Worm (Caenorhabditis elegans) whole organism, midembryonic: ENCODE results near the gene F21D5.7.
"Not testable (repeated sequence)": the region's sequence is repeated elsewhere in the genome, so short reads cannot be mapped to it uniquely, and the experiment has no call there.

Experiments
- T22C8.4 ChIP-seq: fragments of 200-800 bp; sonication (Bioruptor generic); IDR thresholded peaks from 2 replicates; pipeline ENCODE4 v1.3.6; 2022; ENCODE audit warnings: missing genetic modification characterization, missing compliant biosample characterization
- cog-1 ChIP-seq: sonication (generic microtip); optimal IDR thresholded peaks from 2 replicates; lab custom pipeline; 2016; ENCODE audit warnings: missing genetic modification characterization, missing compliant biosample characterization
- flt-1 ChIP-seq: fragments of 200-800 bp; sonication (Bioruptor generic); IDR thresholded peaks from 2 replicates; pipeline ENCODE4 v1.3.6; 2022; ENCODE audit warnings: missing genetic modification characterization, missing compliant biosample characterization
- klf-2 ChIP-seq: fragments of 200-800 bp; sonication (Bioruptor generic); conservative IDR thresholded peaks from 2 replicates; pipeline ENCODE4 v1.3.6; 2022; ENCODE audit warnings: missing genetic modification reagents, missing genetic modification characterization, missing compliant biosample characterization
- med-1 ChIP-seq: sonication (generic microtip); optimal IDR thresholded peaks from 2 replicates; lab custom pipeline; 2017; ENCODE audit warnings: missing genetic modification characterization, mild to moderate bottlenecking, missing compliant biosample characterization, antibody characterized with exemption, missing genetic modification reagents; ENCODE audit not compliant: insufficient read depth
- ref-1 ChIP-seq: fragments of 200-800 bp; sonication (Bioruptor generic); conservative IDR thresholded peaks from 2 replicates; pipeline ENCODE4 v1.3.6; 2022; ENCODE audit warnings: missing genetic modification reagents, missing genetic modification characterization, missing compliant biosample characterization
- tab-1 ChIP-seq: fragments of 200-800 bp; sonication (Bioruptor generic); IDR thresholded peaks from 2 replicates; pipeline ENCODE4 v1.3.6; 2022; ENCODE audit warnings: missing genetic modification characterization, missing compliant biosample characterization
- ztf-23 ChIP-seq: fragments of 200-800 bp; sonication (Bioruptor generic); IDR thresholded peaks from 2 replicates; pipeline ENCODE4 v1.3.6; 2022; ENCODE audit warnings: missing genetic modification reagents, missing genetic modification characterization, missing compliant biosample characterization
- ztf-29 ChIP-seq: fragments of 200-800 bp; sonication (Bioruptor generic); IDR thresholded peaks from 2 replicates; pipeline ENCODE4 v1.3.6; 2022; ENCODE audit warnings: missing genetic modification reagents, missing genetic modification characterization, missing compliant biosample characterization

F21D5.7 gene

ce11 chrIV:8725345-8725744, 18.2 kb downstream of the F21D5.7 start, which contains the start of gene pgm-3:
Gene pgm-3, plus strand, starts transcription at chrIV:8725722.
- TF ChIP-seq ztf-29 (GFP tag; lab: Robert Waterston, UW) (no peak), tab-1 (GFP tag; lab: Robert Waterston, UW) (no peak), cog-1 (tag; lab: Kevin White, UChicago) (no peak), med-1 (no peak), flt-1 (GFP tag; lab: Robert Waterston, UW) (no peak), ztf-23 (GFP tag; lab: Robert Waterston, UW) (no peak), T22C8.4 (GFP tag; lab: Robert Waterston, UW) (no peak), klf-2 (GFP tag; lab: Robert Waterston, UW) (no peak), ref-1 (GFP tag; lab: Robert Waterston, UW) (no peak)

ce11 chrIV:8724907-8725306, 18.6 kb downstream of the F21D5.7 start:
- TF ChIP-seq flt-1 (GFP tag; lab: Robert Waterston, UW) (no peak), ref-1 (GFP tag; lab: Robert Waterston, UW) (no peak), ztf-23 (GFP tag; lab: Robert Waterston, UW) (no peak), med-1 (no peak), ztf-29 (GFP tag; lab: Robert Waterston, UW) (no peak), T22C8.4 (GFP tag; lab: Robert Waterston, UW) (no peak), tab-1 (GFP tag; lab: Robert Waterston, UW) (no peak), cog-1 (tag; lab: Kevin White, UChicago) (no peak), klf-2 (GFP tag; lab: Robert Waterston, UW) (no peak)

ce11 chrIV:8723720-8724119, 19.8 kb downstream of the F21D5.7 start, which contains the start of gene F21D5.9:
Gene F21D5.9, plus strand, starts transcription at chrIV:8724020.
- TF ChIP-seq ztf-29 (GFP tag; lab: Robert Waterston, UW): no peak
- no peak for TF ChIP-seq klf-2 (GFP tag; lab: Robert Waterston, UW)
- no peak for TF ChIP-seq cog-1 (tag; lab: Kevin White, UChicago)
- no peak for TF ChIP-seq tab-1 (GFP tag; lab: Robert Waterston, UW)
- no peak for TF ChIP-seq flt-1 (GFP tag; lab: Robert Waterston, UW)
- no peak for TF ChIP-seq ref-1 (GFP tag; lab: Robert Waterston, UW)
- no peak for TF ChIP-seq T22C8.4 (GFP tag; lab: Robert Waterston, UW)
- TF ChIP-seq ztf-23 (GFP tag; lab: Robert Waterston, UW): no peak
- TF ChIP-seq med-1: no peak

ce11 chrIV:8722801-8723200, 20.7 kb downstream of the F21D5.7 start:
- TF ChIP-seq cog-1 (tag; lab: Kevin White, UChicago) (no peak), ztf-29 (GFP tag; lab: Robert Waterston, UW) (no peak), flt-1 (GFP tag; lab: Robert Waterston, UW) (no peak), ref-1 (GFP tag; lab: Robert Waterston, UW) (no peak), ztf-23 (GFP tag; lab: Robert Waterston, UW) (no peak), med-1 (no peak), T22C8.4 (GFP tag; lab: Robert Waterston, UW) (no peak), tab-1 (GFP tag; lab: Robert Waterston, UW) (no peak), klf-2 (GFP tag; lab: Robert Waterston, UW) (no peak)

- TF ChIP-seq T22C8.4 (GFP tag; lab: Robert Waterston, UW) (no peak), flt-1 (GFP tag; lab: Robert Waterston, UW) (no peak), klf-2 (GFP tag; lab: Robert Waterston, UW) (no peak), ztf-29 (GFP tag; lab: Robert Waterston, UW) (no peak), ref-1 (GFP tag; lab: Robert Waterston, UW) (no peak), tab-1 (GFP tag; lab: Robert Waterston, UW) (no peak), cog-1 (tag; lab: Kevin White, UChicago) (no peak), ztf-23 (GFP tag; lab: Robert Waterston, UW) (no peak), med-1 (no peak)
Observed at ce11 chrIV:8718153-8718552, 25.4 kb downstream of the F21D5.7 start, which contains the start of gene H23L24.1. Gene H23L24.1, plus strand, starts transcription at chrIV:8718453.

ce11 chrIV:8715032-8715431, 28.5 kb downstream of the F21D5.7 start, which contains the start of the genes parg-2 and ipla-5:
Gene parg-2, minus strand, starts transcription at chrIV:8715132.
Gene ipla-5, plus strand, starts transcription at chrIV:8715247.
- not testable (repeated sequence) for TF ChIP-seq med-1; ref-1 (GFP tag; lab: Robert Waterston, UW); ztf-23 (GFP tag; lab: Robert Waterston, UW)

ce11 chrIV:8708046-8708445, 35.5 kb downstream of the F21D5.7 start:
- TF ChIP-seq cog-1 (tag; lab: Kevin White, UChicago) (no peak), ref-1 (GFP tag; lab: Robert Waterston, UW) (no peak), ztf-29 (GFP tag; lab: Robert Waterston, UW) (no peak), T22C8.4 (GFP tag; lab: Robert Waterston, UW) (no peak), med-1 (no peak), klf-2 (GFP tag; lab: Robert Waterston, UW) (no peak)

ce11 chrIV:8705504-8705903, 38.0 kb downstream of the F21D5.7 start, which contains the start of gene H23L24.4:
Gene H23L24.4, minus strand, starts transcription at chrIV:8705604.
- no peak for TF ChIP-seq T22C8.4 (GFP tag; lab: Robert Waterston, UW)
- no peak for TF ChIP-seq flt-1 (GFP tag; lab: Robert Waterston, UW)
- no peak for TF ChIP-seq ztf-29 (GFP tag; lab: Robert Waterston, UW)
- no peak for TF ChIP-seq tab-1 (GFP tag; lab: Robert Waterston, UW)
- TF ChIP-seq ztf-23 (GFP tag; lab: Robert Waterston, UW): no peak
- TF ChIP-seq med-1: no peak
- no peak for TF ChIP-seq cog-1 (tag; lab: Kevin White, UChicago)
- no peak for TF ChIP-seq ref-1 (GFP tag; lab: Robert Waterston, UW)
- no peak for TF ChIP-seq klf-2 (GFP tag; lab: Robert Waterston, UW)

- TF ChIP-seq flt-1 (GFP tag; lab: Robert Waterston, UW) (no peak), med-1 (no peak), tab-1 (GFP tag; lab: Robert Waterston, UW) (no peak), klf-2 (GFP tag; lab: Robert Waterston, UW) (no peak), ref-1 (GFP tag; lab: Robert Waterston, UW) (no peak), T22C8.4 (GFP tag; lab: Robert Waterston, UW) (no peak), cog-1 (tag; lab: Kevin White, UChicago) (no peak), ztf-29 (GFP tag; lab: Robert Waterston, UW) (no peak), ztf-23 (GFP tag; lab: Robert Waterston, UW) (no peak)
Observed at ce11 chrIV:8697436-8697835, 46.1 kb downstream of the F21D5.7 start, which contains the start of gene ttll-11. Gene ttll-11, plus strand, starts transcription at chrIV:8697736.
